Worm (Caenorhabditis elegans) whole organism, early embryonic: Measurements from ENCODE around the gene K04C2.8.

Source experiments
- B0310.2 ChIP-seq: sonication (generic microtip); optimal IDR thresholded peaks from 2 replicates; lab custom pipeline; 2016; ENCODE audit warnings: mild to moderate bottlenecking, missing genetic modification characterization, missing compliant biosample characterization
- F13C5.2 ChIP-seq: sonication (generic microtip); optimal IDR thresholded peaks from 2 replicates; lab custom pipeline; 2017; ENCODE audit warnings: mild to moderate bottlenecking, missing genetic modification characterization, inconsistent platforms, missing compliant biosample characterization
- aly-1 ChIP-seq: sonication (generic microtip); optimal IDR thresholded peaks from 2 replicates; lab custom pipeline; 2016; ENCODE audit warnings: missing genetic modification characterization, missing compliant biosample characterization
- ama-1 ChIP-seq: fragments of 150-350 bp; optimal IDR thresholded peaks from 2 replicates; lab custom pipeline; 2014
- ceh-13 ChIP-seq: fragments of 200-800 bp; sonication (Bioruptor generic); optimal IDR thresholded peaks from 2 replicates; lab custom pipeline; 2018; ENCODE audit warnings: mild to moderate bottlenecking, missing genetic modification characterization, missing compliant biosample characterization
- ceh-36 ChIP-seq: sonication (generic microtip); optimal IDR thresholded peaks from 2 replicates; lab custom pipeline; 2016; ENCODE audit warnings: missing genetic modification characterization, inconsistent platforms, missing compliant biosample characterization
- ets-7 ChIP-seq: sonication (generic microtip); optimal IDR thresholded peaks from 2 replicates; lab custom pipeline; 2016; ENCODE audit warnings: missing genotype, missing genetic modification characterization, missing compliant biosample characterization
- flt-1 ChIP-seq: fragments of 200-800 bp; sonication (Bioruptor generic); IDR thresholded peaks from 2 replicates; pipeline ENCODE4 v1.3.6; 2022; ENCODE audit warnings: missing genetic modification characterization, missing compliant biosample characterization
- hmbx-1 ChIP-seq: sonication (generic microtip); optimal IDR thresholded peaks from 2 replicates; lab custom pipeline; 2016; ENCODE audit warnings: mild to moderate bottlenecking, missing genetic modification characterization, missing compliant biosample characterization
- hmg-4 ChIP-seq: fragments of 200-800 bp; sonication (Bioruptor generic); optimal IDR thresholded peaks from 2 replicates; lab custom pipeline; 2018; ENCODE audit warnings: mild to moderate bottlenecking, missing genetic modification characterization, missing compliant biosample characterization
- hnd-1 ChIP-seq: sonication (generic microtip); optimal IDR thresholded peaks from 2 replicates; lab custom pipeline; 2016; ENCODE audit warnings: missing genetic modification characterization, missing compliant biosample characterization
- pes-1 ChIP-seq: fragments of 200-800 bp; sonication (Bioruptor generic); IDR thresholded peaks from 2 replicates; pipeline ENCODE4 v1.3.6; 2022; ENCODE audit warnings: missing genetic modification reagents, missing genetic modification characterization, missing compliant biosample characterization
- scrt-1 ChIP-seq: fragments of 200-800 bp; sonication (Bioruptor generic); IDR thresholded peaks from 2 replicates; pipeline ENCODE4 v1.3.6; 2022; ENCODE audit warnings: missing genetic modification characterization, missing compliant biosample characterization
- sea-1 ChIP-seq: fragments of 200-800 bp; sonication (Bioruptor generic); conservative IDR thresholded peaks from 2 replicates; pipeline ENCODE4 v1.3.6; 2022; ENCODE audit warnings: missing genetic modification characterization, missing compliant biosample characterization
- tbx-11 ChIP-seq: fragments of 200-800 bp; sonication (Bioruptor generic); IDR thresholded peaks from 2 replicates; pipeline ENCODE4 v1.3.6; 2022; ENCODE audit warnings: missing genetic modification characterization, missing compliant biosample characterization
- tbx-37 ChIP-seq: fragments of 200-800 bp; sonication (Bioruptor generic); conservative IDR thresholded peaks from 2 replicates; pipeline ENCODE4 v1.3.6; 2022; ENCODE audit warnings: missing genetic modification reagents, missing genetic modification characterization, missing compliant biosample characterization
- tra-4 ChIP-seq: sonication (generic microtip); optimal IDR thresholded peaks from 2 replicates; lab custom pipeline; 2017; ENCODE audit warnings: missing genetic modification characterization, missing compliant biosample characterization

K04C2.8 gene

DNA sequence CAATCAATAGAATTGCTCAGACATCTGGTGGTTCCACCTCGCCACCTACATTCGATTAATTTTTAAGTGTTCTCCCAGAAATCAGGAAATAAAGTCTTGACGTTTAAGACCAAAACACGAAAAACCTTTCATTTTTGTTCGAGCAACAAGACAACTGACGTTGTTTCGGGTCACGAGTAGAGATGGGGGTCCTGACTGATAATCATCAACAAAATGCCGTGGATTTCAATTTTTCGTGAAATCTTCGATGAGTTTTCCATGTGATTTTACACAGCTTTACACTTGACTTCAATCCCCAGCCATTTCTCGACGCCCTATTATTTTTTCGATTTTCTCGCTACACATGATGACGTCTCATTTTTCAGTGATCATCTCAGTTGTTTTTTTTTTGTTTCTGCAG lies 971 bp downstream of the K04C2.8 start:
- TF ChIP-seq ceh-36 (tag; lab: Kevin White, UChicago) (no peak), ets-7 (tag; lab: Kevin White, UChicago) (no peak), hnd-1 (no peak), aly-1 (tag; lab: Kevin White, UChicago) (no peak), hmbx-1 (tag; lab: Kevin White, UChicago) (no peak)

DNA sequence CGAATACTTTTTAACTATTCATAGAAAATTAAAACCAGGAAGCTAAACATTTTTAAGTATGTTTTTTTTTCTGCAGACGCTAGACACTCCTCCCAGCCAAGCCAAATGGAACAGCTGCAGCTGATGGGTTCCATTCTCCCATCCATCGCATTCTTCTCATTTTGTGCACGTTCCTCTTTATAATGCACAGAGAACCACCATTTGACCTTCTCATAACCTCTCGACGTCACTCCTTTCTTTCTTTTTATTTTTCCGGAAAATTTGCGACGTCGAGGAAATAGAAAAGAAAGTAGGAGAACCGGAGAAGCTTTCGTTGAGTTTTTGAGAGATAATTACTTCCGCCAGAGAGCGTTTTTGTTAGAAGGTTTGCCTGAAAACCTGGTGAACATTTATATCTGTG lies 1.6 kb downstream of the K04C2.8 start:
- TF ChIP-seq ceh-36 (tag; lab: Kevin White, UChicago): no peak
- no peak for TF ChIP-seq hmbx-1 (tag; lab: Kevin White, UChicago)
- no peak for TF ChIP-seq scrt-1

DNA sequence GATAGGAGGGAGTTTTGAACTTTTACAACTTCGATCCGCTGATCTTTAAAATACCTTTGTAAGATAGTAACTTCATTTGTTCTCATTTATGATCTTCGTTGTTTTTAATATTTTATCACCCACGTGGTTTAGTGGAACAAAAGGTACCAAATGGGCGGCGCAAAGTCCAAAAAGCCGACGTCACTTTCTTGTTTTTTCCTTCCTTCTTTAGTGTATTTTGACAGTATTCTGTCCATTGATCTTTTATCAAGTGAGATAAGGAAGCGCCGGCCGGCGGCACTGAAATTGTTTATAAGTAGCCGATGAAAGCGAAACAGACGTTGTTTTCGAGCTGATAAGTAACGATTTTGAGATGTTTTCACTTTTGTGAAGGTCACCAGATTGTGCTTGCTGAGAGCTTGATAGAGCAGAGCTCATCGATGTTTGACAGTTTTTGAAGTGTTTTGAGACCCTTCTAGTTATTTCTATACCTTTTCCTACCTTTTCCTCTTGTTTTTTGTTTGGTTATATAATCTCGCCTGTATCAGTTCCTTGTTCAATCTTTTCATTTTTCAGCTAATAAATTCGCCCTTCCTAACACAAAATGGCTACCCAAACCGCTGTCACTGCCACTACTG lies 2.5 kb downstream of the K04C2.8 start, which contains the start of gene K04C2.3:
TSS of gene K04C2.3 (plus strand) at position 556 of the 617 bp plus-strand sequence.
- TF ChIP-seq tra-4 (tag; lab: Kevin White, UChicago) (no peak), hmg-4 (GFP tag; lab: Kevin White, UChicago) (no peak), pes-1 (GFP tag; lab: Robert Waterston, UW) (no peak), ceh-13 (GFP tag; lab: Kevin White, UChicago) (no peak), flt-1 (GFP tag; lab: Robert Waterston, UW) (no peak), sea-1 (no peak), aly-1 (tag; lab: Kevin White, UChicago) (no peak), scrt-1 (no peak), tbx-11 (GFP tag; lab: Robert Waterston, UW) (no peak), ama-1 (lab: Kevin White, UChicago) (no peak), F13C5.2 (tag; lab: Kevin White, UChicago) (no peak), hnd-1 (no peak), hmbx-1 (tag; lab: Kevin White, UChicago) (no peak), ceh-36 (tag; lab: Kevin White, UChicago) (no peak)

DNA sequence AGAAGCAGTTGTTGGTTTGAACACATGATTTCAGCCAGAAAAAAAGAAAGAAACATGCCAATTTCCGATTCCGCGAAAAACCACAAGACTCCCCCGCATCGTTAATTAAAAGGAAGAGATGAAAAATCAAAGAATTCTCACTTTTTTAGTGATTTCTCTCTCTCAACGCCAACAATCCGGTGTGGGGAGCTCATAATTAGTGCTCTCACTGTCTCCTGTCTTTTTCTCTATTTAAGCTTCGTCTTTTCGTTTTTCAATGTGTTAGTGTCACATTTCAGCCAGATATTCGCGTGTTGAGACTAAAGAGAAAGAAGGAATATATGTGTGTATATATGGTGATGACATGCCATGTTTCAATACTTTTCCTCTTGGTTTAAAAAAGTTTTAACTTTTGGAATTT lies 3.6 kb downstream of the K04C2.8 start:
- no peak for TF ChIP-seq tbx-11 (GFP tag; lab: Robert Waterston, UW)
- no peak for TF ChIP-seq ama-1 (lab: Kevin White, UChicago)
- no peak for TF ChIP-seq ets-7 (tag; lab: Kevin White, UChicago)
- TF ChIP-seq ceh-36 (tag; lab: Kevin White, UChicago): no peak
- no peak for TF ChIP-seq flt-1 (GFP tag; lab: Robert Waterston, UW)
- TF ChIP-seq ceh-13 (GFP tag; lab: Kevin White, UChicago): no peak
- no peak for TF ChIP-seq B0310.2 (tag; lab: Kevin White, UChicago)
- TF ChIP-seq hnd-1: no peak
- no peak for TF ChIP-seq hmbx-1 (tag; lab: Kevin White, UChicago)
- TF ChIP-seq scrt-1: no peak
- no peak for TF ChIP-seq sea-1
- TF ChIP-seq aly-1 (tag; lab: Kevin White, UChicago): no peak
- TF ChIP-seq tra-4 (tag; lab: Kevin White, UChicago): no peak
- TF ChIP-seq tbx-37: no peak
- no peak for TF ChIP-seq pes-1 (GFP tag; lab: Robert Waterston, UW)
- no peak for TF ChIP-seq hmg-4 (GFP tag; lab: Kevin White, UChicago)

DNA sequence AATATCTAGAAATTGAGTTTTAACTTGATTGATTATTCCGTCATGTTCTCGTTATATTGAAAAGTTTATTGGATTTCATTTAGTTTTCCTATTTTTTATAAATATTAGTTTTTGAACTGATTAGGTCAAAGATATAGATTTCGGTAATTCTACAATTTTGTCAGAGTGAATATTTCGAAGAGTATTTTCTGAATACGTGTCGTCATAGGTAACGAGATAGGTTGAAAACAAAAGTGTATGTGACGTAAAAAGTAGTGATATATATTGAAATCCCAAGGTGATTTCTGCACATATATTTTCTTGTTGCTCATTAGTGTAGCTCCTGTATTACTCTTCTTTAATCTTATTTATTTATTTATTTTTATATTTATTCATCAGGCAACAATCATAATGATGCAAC lies 10.7 kb downstream of the K04C2.8 start, which contains the start of gene K04C2.7:
TSS of gene K04C2.7 (plus strand) at position 301 of the 400 bp plus-strand sequence.
- TF ChIP-seq tbx-37 (no peak), hmg-4 (GFP tag; lab: Kevin White, UChicago) (no peak), hnd-1 (no peak), ama-1 (lab: Kevin White, UChicago) (no peak), tbx-11 (GFP tag; lab: Robert Waterston, UW) (no peak), scrt-1 (no peak), ceh-36 (tag; lab: Kevin White, UChicago) (no peak), F13C5.2 (tag; lab: Kevin White, UChicago) (no peak), tra-4 (tag; lab: Kevin White, UChicago) (no peak), sea-1 (no peak), ets-7 (tag; lab: Kevin White, UChicago) (no peak), B0310.2 (tag; lab: Kevin White, UChicago) (no peak), ceh-13 (GFP tag; lab: Kevin White, UChicago) (no peak), aly-1 (tag; lab: Kevin White, UChicago) (no peak), flt-1 (GFP tag; lab: Robert Waterston, UW) (no peak), hmbx-1 (tag; lab: Kevin White, UChicago) (no peak)

DNA sequence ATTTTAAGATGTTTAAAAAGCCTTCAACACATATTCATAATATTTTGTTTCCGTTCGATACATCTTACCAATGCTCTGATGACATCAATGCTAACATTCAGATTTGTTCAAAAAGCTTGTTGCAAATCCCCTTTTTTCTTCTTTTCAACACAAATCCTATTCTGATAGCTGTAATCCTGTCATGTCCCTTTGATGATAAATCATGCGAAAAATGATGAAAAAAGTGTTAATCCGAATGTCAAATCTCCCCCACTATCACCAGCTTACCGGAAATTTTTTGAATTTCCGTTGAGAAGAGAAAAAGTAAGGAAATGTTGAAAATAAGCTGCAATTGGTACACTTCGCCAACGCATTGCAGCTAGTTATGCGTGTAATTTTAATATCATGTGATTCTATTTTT lies 11.6 kb downstream of the K04C2.8 start:
- no peak for TF ChIP-seq hmbx-1 (tag; lab: Kevin White, UChicago)
- TF ChIP-seq hmg-4 (GFP tag; lab: Kevin White, UChicago): no peak
- TF ChIP-seq aly-1 (tag; lab: Kevin White, UChicago): no peak
- TF ChIP-seq B0310.2 (tag; lab: Kevin White, UChicago): no peak
- no peak for TF ChIP-seq flt-1 (GFP tag; lab: Robert Waterston, UW)
- no peak for TF ChIP-seq ceh-36 (tag; lab: Kevin White, UChicago)
- TF ChIP-seq tra-4 (tag; lab: Kevin White, UChicago): no peak
- TF ChIP-seq F13C5.2 (tag; lab: Kevin White, UChicago): no peak
- TF ChIP-seq tbx-37: no peak
- no peak for TF ChIP-seq ceh-13 (GFP tag; lab: Kevin White, UChicago)
- no peak for TF ChIP-seq ama-1 (lab: Kevin White, UChicago)
- TF ChIP-seq sea-1: no peak
- no peak for TF ChIP-seq scrt-1
- no peak for TF ChIP-seq tbx-11 (GFP tag; lab: Robert Waterston, UW)
- no peak for TF ChIP-seq ets-7 (tag; lab: Kevin White, UChicago)
- no peak for TF ChIP-seq pes-1 (GFP tag; lab: Robert Waterston, UW)

DNA sequence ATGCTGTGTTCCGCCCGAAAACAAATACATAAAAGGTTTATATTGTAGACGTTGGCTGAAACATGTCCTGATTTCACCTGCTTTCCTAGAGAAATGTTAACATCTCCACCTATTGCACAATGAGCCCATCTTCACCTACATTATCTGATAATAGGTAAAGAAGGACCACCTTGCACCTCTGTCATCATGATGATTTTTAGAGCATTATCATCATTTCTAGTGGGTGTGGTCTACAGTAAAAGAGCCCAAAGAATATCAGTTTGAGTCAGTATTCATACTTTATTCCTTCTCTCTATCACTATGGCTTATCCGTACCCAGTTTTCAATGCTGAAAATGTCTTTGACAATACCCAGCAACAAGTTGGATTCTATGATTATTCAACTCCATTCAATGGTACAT lies 14.1 kb downstream of the K04C2.8 start, which contains the start of gene med-2:
TSS of gene med-2 (plus strand) at position 301 of the 400 bp plus-strand sequence.
- no peak for TF ChIP-seq pes-1 (GFP tag; lab: Robert Waterston, UW)
- no peak for TF ChIP-seq scrt-1
- no peak for TF ChIP-seq hnd-1
- no peak for TF ChIP-seq tra-4 (tag; lab: Kevin White, UChicago)
- no peak for TF ChIP-seq tbx-37
- TF ChIP-seq ceh-36 (tag; lab: Kevin White, UChicago): no peak
- TF ChIP-seq flt-1 (GFP tag; lab: Robert Waterston, UW): no peak
- TF ChIP-seq sea-1: no peak
- TF ChIP-seq hmg-4 (GFP tag; lab: Kevin White, UChicago): no peak
- no peak for TF ChIP-seq ets-7 (tag; lab: Kevin White, UChicago)
- TF ChIP-seq ama-1 (lab: Kevin White, UChicago): no peak
- no peak for TF ChIP-seq B0310.2 (tag; lab: Kevin White, UChicago)
- TF ChIP-seq ceh-13 (GFP tag; lab: Kevin White, UChicago): no peak
- no peak for TF ChIP-seq aly-1 (tag; lab: Kevin White, UChicago)
- TF ChIP-seq tbx-11 (GFP tag; lab: Robert Waterston, UW): no peak
- TF ChIP-seq F13C5.2 (tag; lab: Kevin White, UChicago): no peak
- TF ChIP-seq hmbx-1 (tag; lab: Kevin White, UChicago): no peak
